Worm (Caenorhabditis elegans) whole organism, early embryonic: ENCODE measurements around the gene fbxb-44.
"Not testable (repeated sequence)": the region's sequence is repeated elsewhere in the genome, so short reads cannot be mapped to it uniquely, and the experiment has no call there.

Experiments used
- B0310.2 ChIP-seq: sonication (generic microtip); optimal IDR thresholded peaks from 2 replicates; lab custom pipeline; 2016; ENCODE audit warnings: mild to moderate bottlenecking, missing genetic modification characterization, missing compliant biosample characterization
- F13C5.2 ChIP-seq: sonication (generic microtip); optimal IDR thresholded peaks from 2 replicates; lab custom pipeline; 2017; ENCODE audit warnings: mild to moderate bottlenecking, missing genetic modification characterization, inconsistent platforms, missing compliant biosample characterization
- aly-1 ChIP-seq: sonication (generic microtip); optimal IDR thresholded peaks from 2 replicates; lab custom pipeline; 2016; ENCODE audit warnings: missing genetic modification characterization, missing compliant biosample characterization
- ama-1 ChIP-seq: fragments of 150-350 bp; optimal IDR thresholded peaks from 2 replicates; lab custom pipeline; 2014
- ceh-13 ChIP-seq: fragments of 200-800 bp; sonication (Bioruptor generic); optimal IDR thresholded peaks from 2 replicates; lab custom pipeline; 2018; ENCODE audit warnings: mild to moderate bottlenecking, missing genetic modification characterization, missing compliant biosample characterization
- ceh-36 ChIP-seq: sonication (generic microtip); optimal IDR thresholded peaks from 2 replicates; lab custom pipeline; 2016; ENCODE audit warnings: missing genetic modification characterization, inconsistent platforms, missing compliant biosample characterization
- ets-7 ChIP-seq: sonication (generic microtip); optimal IDR thresholded peaks from 2 replicates; lab custom pipeline; 2016; ENCODE audit warnings: missing genotype, missing genetic modification characterization, missing compliant biosample characterization
- flt-1 ChIP-seq: fragments of 200-800 bp; sonication (Bioruptor generic); IDR thresholded peaks from 2 replicates; pipeline ENCODE4 v1.3.6; 2022; ENCODE audit warnings: missing genetic modification characterization, missing compliant biosample characterization
- hmbx-1 ChIP-seq: sonication (generic microtip); optimal IDR thresholded peaks from 2 replicates; lab custom pipeline; 2016; ENCODE audit warnings: mild to moderate bottlenecking, missing genetic modification characterization, missing compliant biosample characterization
- hmg-4 ChIP-seq: fragments of 200-800 bp; sonication (Bioruptor generic); optimal IDR thresholded peaks from 2 replicates; lab custom pipeline; 2018; ENCODE audit warnings: mild to moderate bottlenecking, missing genetic modification characterization, missing compliant biosample characterization
- hnd-1 ChIP-seq: sonication (generic microtip); optimal IDR thresholded peaks from 2 replicates; lab custom pipeline; 2016; ENCODE audit warnings: missing genetic modification characterization, missing compliant biosample characterization
- pes-1 ChIP-seq: fragments of 200-800 bp; sonication (Bioruptor generic); IDR thresholded peaks from 2 replicates; pipeline ENCODE4 v1.3.6; 2022; ENCODE audit warnings: missing genetic modification reagents, missing genetic modification characterization, missing compliant biosample characterization
- scrt-1 ChIP-seq: fragments of 200-800 bp; sonication (Bioruptor generic); IDR thresholded peaks from 2 replicates; pipeline ENCODE4 v1.3.6; 2022; ENCODE audit warnings: missing genetic modification characterization, missing compliant biosample characterization
- sea-1 ChIP-seq: fragments of 200-800 bp; sonication (Bioruptor generic); conservative IDR thresholded peaks from 2 replicates; pipeline ENCODE4 v1.3.6; 2022; ENCODE audit warnings: missing genetic modification characterization, missing compliant biosample characterization
- tbx-11 ChIP-seq: fragments of 200-800 bp; sonication (Bioruptor generic); IDR thresholded peaks from 2 replicates; pipeline ENCODE4 v1.3.6; 2022; ENCODE audit warnings: missing genetic modification characterization, missing compliant biosample characterization
- tbx-37 ChIP-seq: fragments of 200-800 bp; sonication (Bioruptor generic); conservative IDR thresholded peaks from 2 replicates; pipeline ENCODE4 v1.3.6; 2022; ENCODE audit warnings: missing genetic modification reagents, missing genetic modification characterization, missing compliant biosample characterization
- tra-4 ChIP-seq: sonication (generic microtip); optimal IDR thresholded peaks from 2 replicates; lab custom pipeline; 2017; ENCODE audit warnings: missing genetic modification characterization, missing compliant biosample characterization

The fbxb-44 gene

DNA sequence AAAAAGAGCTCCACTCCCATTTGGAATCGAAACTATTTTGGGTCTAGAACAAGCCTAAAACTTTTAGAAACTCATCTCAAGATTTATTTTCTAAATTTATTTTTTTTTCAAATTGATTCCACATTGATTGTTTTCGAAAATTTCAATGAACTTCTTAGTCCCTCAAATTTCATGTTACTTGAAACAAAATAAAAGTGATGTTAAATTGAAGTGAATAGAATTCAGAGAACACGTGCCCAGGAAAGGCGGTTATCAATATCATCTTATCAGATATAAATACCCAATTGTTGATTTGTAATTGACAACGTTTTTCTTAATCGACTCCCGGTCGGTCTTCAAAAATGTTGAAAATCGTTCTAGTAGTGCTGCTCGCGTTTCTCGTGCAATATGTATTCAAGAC lies 1.9 kb downstream of the fbxb-44 start, which contains the start of gene poml-4:
Gene poml-4 (plus strand): TSS at position 301 of the 400 bp plus-strand sequence.
- TF ChIP-seq ets-7 (tag; lab: Kevin White, UChicago); sea-1; tbx-11 (GFP tag; lab: Robert Waterston, UW): not testable (repeated sequence)

DNA sequence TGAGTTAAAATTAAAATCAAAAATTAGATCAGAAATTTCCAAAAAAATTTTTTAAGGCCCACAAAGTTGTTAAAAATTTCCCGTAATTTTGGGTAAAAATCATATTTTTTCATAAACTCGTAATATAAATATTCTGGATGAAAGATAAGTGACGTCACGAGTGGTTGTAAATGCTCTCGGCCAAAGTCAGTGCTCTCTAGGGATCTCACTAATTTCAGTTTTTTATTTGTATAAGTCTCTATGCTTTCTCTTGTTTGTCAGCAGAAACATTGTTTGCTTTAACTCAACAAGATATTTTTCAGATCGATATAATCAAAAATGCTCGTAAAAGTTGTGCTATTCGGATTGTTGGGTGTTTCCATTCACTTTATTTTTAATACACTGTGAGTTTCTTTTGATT lies 4.5 kb downstream of the fbxb-44 start, which contains the start of gene K05F6.4:
Gene K05F6.4 (plus strand): TSS at position 301 of the 400 bp plus-strand sequence.
- TF ChIP-seq ceh-13 (GFP tag; lab: Kevin White, UChicago); flt-1 (GFP tag; lab: Robert Waterston, UW); tbx-11 (GFP tag; lab: Robert Waterston, UW): not testable (repeated sequence)

DNA sequence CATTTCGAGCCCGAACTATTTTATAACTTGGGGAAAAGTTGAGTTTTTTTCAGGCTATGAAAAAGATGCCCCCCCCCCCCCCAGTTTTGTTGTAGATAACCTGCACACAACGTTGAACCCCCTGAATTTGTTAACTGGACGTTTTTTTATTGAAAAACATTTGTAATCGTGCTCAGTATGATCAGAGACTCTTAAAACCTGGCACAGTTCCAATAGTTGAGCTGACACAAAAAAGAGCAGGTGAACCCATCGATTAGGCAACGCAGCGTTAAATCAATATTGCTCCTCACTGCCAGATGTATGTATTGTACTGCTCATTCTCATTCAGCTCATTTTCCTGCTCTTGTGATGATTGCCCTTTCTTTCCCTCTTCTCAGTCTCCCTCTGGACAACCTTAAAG lies 6.9 kb downstream of the fbxb-44 start, which contains the start of gene K05F6.12:
Gene K05F6.12 (plus strand): TSS at position 301 of the 400 bp plus-strand sequence.
- no peak for TF ChIP-seq ets-7 (tag; lab: Kevin White, UChicago)
- no peak for TF ChIP-seq tbx-37
- no peak for TF ChIP-seq F13C5.2 (tag; lab: Kevin White, UChicago)
- TF ChIP-seq hnd-1 (tag; lab: Kevin White, UChicago): no peak
- no peak for TF ChIP-seq ceh-13 (GFP tag; lab: Kevin White, UChicago)

DNA sequence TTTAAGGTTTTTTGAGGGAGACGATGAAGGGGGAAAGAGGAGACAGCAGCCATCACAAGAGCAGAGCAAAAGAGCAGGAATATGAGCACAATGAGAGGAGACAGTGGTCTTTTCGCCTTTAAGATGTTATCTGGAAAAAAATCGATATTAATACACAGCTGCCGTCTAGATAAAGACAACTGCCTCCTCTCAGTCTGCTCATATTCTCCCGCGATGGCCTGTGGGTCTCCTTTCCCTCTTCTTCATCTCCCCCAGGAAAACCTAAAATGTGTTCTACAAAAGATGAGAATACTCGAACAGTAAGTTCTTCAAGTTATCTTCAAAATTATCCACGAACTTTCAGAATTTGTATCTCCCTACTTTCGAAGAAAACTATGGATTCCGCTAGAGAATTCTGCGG lies 11.8 kb downstream of the fbxb-44 start, which contains the start of the genes fbxb-52 and fbxb-51:
Gene fbxb-52 (minus strand): TSS at position 101 of the 400 bp plus-strand sequence.
Gene fbxb-51 (plus strand): TSS at position 212 of the 400 bp plus-strand sequence.
- TF ChIP-seq ama-1 (no peak), hmbx-1 (tag; lab: Kevin White, UChicago) (no peak), F13C5.2 (tag; lab: Kevin White, UChicago) (no peak), scrt-1 (GFP tag; lab: Robert Waterston, UW) (no peak), hmg-4 (GFP tag; lab: Kevin White, UChicago) (no peak), ceh-36 (tag; lab: Kevin White, UChicago) (no peak), flt-1 (GFP tag; lab: Robert Waterston, UW) (no peak), ceh-13 (GFP tag; lab: Kevin White, UChicago) (no peak)

DNA sequence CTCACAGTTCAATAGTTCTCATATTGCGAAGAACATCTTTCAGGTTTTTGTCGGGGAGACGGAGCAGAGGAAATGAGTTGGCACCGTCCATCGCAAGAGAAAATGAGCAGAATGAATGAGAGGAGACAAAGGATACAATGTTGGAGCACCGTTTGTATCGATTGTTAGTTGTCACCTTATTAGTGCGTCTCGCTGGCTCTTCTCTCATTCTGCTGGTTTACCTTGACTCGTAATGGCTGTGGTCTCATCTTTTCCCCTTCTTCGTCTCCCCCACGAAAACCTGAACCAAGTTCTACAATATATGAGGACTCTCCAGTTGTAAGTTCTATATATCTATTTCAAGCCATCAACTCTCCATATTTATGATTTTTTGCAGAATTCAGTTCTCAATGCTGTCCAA lies 17.5 kb downstream of the fbxb-44 start, which contains the start of the genes fbxb-54 and fbxb-50:
Gene fbxb-54 (minus strand): TSS at position 101 of the 400 bp plus-strand sequence.
Gene fbxb-50 (plus strand): TSS at position 227 of the 400 bp plus-strand sequence.
- TF ChIP-seq tbx-37; ceh-13 (GFP tag; lab: Kevin White, UChicago); hnd-1 (tag; lab: Kevin White, UChicago): not testable (repeated sequence)

DNA sequence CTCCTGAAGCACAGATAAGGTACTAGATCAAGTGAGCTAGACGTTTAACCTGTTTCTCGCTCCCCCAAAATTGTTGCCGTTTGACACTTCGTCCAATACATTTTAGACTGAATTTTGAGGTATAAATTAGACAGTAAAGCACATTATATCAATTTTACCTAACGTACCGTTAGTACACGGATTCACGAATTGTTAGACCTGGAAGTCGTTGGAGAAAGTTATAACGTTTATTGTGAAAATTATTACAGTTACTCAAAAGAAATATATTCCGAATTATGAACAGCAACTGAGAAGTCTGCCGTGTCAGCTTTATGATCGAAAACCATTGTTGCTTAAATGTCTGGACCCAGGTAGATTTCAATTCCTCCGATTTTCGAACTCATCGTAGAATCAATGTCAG lies 22.1 kb downstream of the fbxb-44 start:
- TF ChIP-seq tbx-37 (no peak), ceh-36 (tag; lab: Kevin White, UChicago) (no peak), B0310.2 (tag; lab: Kevin White, UChicago) (no peak), ama-1 (no peak), scrt-1 (GFP tag; lab: Robert Waterston, UW) (no peak), hmg-4 (GFP tag; lab: Kevin White, UChicago) (no peak), flt-1 (GFP tag; lab: Robert Waterston, UW) (no peak), hmbx-1 (tag; lab: Kevin White, UChicago) (no peak), pes-1 (GFP tag; lab: Robert Waterston, UW) (no peak), ceh-13 (GFP tag; lab: Kevin White, UChicago) (no peak), ets-7 (tag; lab: Kevin White, UChicago) (no peak), tbx-11 (GFP tag; lab: Robert Waterston, UW) (no peak), sea-1 (no peak), hnd-1 (tag; lab: Kevin White, UChicago) (no peak), aly-1 (tag; lab: Kevin White, UChicago) (no peak), tra-4 (tag; lab: Kevin White, UChicago) (no peak), F13C5.2 (tag; lab: Kevin White, UChicago) (no peak)

DNA sequence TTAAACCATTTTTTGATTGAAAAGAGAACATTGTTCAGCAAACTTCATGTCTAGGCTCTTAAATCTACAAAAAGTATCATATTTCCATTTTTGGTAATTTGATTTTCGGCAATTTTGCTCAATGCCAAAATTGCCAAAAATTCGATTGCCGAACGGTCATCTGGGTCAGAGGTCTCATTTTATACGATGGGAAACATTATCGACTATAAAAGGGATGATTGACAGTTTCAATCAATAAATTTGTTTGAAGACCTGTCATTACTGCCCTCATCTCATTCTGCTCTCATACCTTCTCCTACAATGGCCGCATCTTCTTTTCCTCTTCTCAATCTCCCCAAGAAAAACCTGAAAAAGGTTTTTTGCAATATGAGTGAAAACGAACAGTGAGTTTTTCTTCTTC lies 23.2 kb downstream of the fbxb-44 start, which contains the start of gene K05F6.14:
Gene K05F6.14 (plus strand): TSS at position 301 of the 400 bp plus-strand sequence.
- TF ChIP-seq tbx-11 (GFP tag; lab: Robert Waterston, UW) (no peak), ets-7 (tag; lab: Kevin White, UChicago) (no peak), aly-1 (tag; lab: Kevin White, UChicago) (no peak), scrt-1 (GFP tag; lab: Robert Waterston, UW) (no peak), ceh-13 (GFP tag; lab: Kevin White, UChicago) (no peak), hnd-1 (tag; lab: Kevin White, UChicago) (no peak), F13C5.2 (tag; lab: Kevin White, UChicago) (no peak), tbx-37 (no peak), hmbx-1 (tag; lab: Kevin White, UChicago) (no peak), tra-4 (tag; lab: Kevin White, UChicago) (no peak), hmg-4 (GFP tag; lab: Kevin White, UChicago) (no peak), ceh-36 (tag; lab: Kevin White, UChicago) (no peak), flt-1 (GFP tag; lab: Robert Waterston, UW) (no peak), pes-1 (GFP tag; lab: Robert Waterston, UW) (no peak), sea-1 (no peak), ama-1 (no peak), B0310.2 (tag; lab: Kevin White, UChicago) (no peak)

DNA sequence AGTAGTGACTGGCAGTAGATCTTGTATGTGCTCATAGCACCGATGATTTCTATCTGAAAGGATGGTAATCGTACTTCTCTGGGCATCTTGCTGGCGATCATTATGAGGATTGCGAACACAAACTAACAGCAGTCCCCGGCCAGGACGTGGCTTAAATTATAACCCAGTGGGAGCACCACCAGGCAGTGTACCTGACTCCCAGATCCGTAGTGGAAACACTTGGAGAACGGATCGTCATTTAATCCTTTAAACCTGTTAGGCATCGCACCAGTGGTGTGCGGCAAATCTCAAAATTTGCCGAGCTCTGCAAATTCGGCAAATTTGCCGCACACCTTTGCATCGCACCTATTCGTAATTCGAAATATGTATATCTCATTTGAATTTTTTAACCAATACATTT lies 29.0 kb downstream of the fbxb-44 start, which contains the start of gene K05F6.8:
Gene K05F6.8 (minus strand): TSS at position 101 of the 400 bp plus-strand sequence.
- TF ChIP-seq scrt-1 (GFP tag; lab: Robert Waterston, UW) (no peak), ama-1 (no peak), hnd-1 (tag; lab: Kevin White, UChicago) (no peak), hmbx-1 (tag; lab: Kevin White, UChicago) (no peak), tra-4 (tag; lab: Kevin White, UChicago) (no peak), ceh-36 (tag; lab: Kevin White, UChicago) (no peak), aly-1 (tag; lab: Kevin White, UChicago) (no peak), B0310.2 (tag; lab: Kevin White, UChicago) (no peak), pes-1 (GFP tag; lab: Robert Waterston, UW) (no peak), ceh-13 (GFP tag; lab: Kevin White, UChicago) (no peak), sea-1 (no peak), F13C5.2 (tag; lab: Kevin White, UChicago) (no peak), tbx-11 (GFP tag; lab: Robert Waterston, UW) (no peak), tbx-37 (no peak), hmg-4 (GFP tag; lab: Kevin White, UChicago) (no peak), flt-1 (GFP tag; lab: Robert Waterston, UW) (no peak), ets-7 (tag; lab: Kevin White, UChicago) (no peak)
